Fruit fly (Drosophila melanogaster) Kc167 (cell line): ENCODE data around the gene CG13054.

Experiments used
- Myc ChIP-seq: fragments of >200 bp; optimal IDR thresholded peaks from 2 replicates; lab custom pipeline; 2017; ENCODE audit warnings: missing external identifiers
- Sin3A ChIP-seq: fragments of >200 bp; optimal IDR thresholded peaks from 2 replicates; lab custom pipeline; 2018; ENCODE audit warnings: missing external identifiers
- h ChIP-seq: fragments of >200 bp; optimal IDR thresholded peaks from 3 replicates; lab custom pipeline; 2018; ENCODE audit warnings: missing external identifiers
- insv ChIP-seq: fragments of >200 bp; optimal IDR thresholded peaks from 3 replicates; lab custom pipeline; 2018; ENCODE audit warnings: missing external identifiers
- ttk ChIP-seq: sonication (Bioruptor generic); optimal IDR thresholded peaks from 2 replicates; lab custom pipeline; 2017; ENCODE audit warnings: missing external identifiers

DNA sequence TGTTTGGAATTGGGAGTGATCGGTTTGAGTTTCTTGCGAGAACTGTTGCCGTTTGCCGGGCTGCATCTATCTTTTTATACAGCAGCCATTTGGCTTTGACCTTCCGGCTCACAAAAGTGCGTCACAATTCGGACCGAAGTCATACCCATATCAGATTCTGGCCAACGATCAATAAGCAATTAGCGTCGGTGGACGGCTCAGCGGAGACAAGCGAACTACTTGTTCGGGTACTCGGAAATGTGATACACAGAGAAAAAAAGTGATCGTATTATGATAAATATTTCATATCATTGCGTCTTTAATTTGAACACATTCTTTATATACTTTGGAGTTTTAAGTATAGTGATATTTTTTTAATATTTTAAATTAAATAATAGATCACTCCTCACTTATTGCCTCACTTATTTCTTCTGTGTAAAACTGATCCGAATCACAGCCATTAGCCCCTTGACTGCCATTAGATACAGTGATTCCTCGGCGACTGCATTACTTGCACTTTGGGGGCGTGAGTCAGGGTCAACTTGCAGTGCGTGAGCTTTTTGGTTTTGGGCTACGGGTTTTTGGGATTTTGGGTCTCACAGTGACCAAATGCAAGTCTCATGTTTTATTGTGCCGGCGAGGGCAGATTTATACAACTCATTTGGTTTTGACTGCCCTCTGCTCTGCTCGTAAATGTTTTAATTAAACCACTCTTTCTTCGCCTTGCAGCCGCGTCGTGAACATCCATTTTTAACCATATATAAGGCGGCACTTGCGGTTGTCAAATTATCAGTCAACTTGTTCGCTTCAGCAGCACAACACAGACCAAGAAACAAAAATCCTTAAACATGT, 49.0 kb upstream of the CG13054 start, which contains the start of the genes CG13043 and CG13063:
- TF ChIP-seq insv (no peak), ttk (no peak), Myc (lab: Kevin White, UChicago) (no peak), h (lab: Kevin White, UChicago) (no peak), Sin3A (lab: Kevin White, UChicago) (no peak)
